Worm (Caenorhabditis elegans): ENCODE measurements around the gene Y41E3.6.

DNA sequence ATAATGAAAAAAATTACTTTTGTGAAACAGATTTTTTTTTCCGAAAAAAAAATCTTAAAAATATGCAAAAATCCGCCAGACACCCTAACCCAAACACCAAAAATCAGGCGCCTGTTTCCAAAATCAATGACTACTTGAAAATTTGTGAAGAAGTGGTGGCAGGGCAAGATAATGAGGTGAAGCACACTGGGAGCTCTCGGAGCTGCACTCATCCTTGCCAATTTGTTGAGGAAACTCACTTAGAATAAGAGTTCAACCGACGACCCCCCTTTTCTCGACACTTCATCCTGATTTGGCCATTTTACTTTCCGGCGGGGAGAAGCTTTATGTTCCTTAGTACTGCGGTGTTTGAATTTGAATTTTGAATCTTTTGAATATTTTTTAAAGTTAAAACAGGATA, 28.4 kb upstream of the Y41E3.6 start:
- TF ChIP-seq klf-2 (GFP tag; conservative IDR thresholded peaks at IDR 0.05) (no peak), cog-1 (tag; optimal IDR thresholded peaks at IDR 0.05) (no peak), ref-1 (GFP tag; conservative IDR thresholded peaks at IDR 0.05) (no peak), flt-1 (GFP tag; IDR thresholded peaks at IDR 0.05) (no peak), tab-1 (GFP tag; IDR thresholded peaks at IDR 0.05) (no peak), T22C8.4 (GFP tag; IDR thresholded peaks at IDR 0.05) (no peak)

Data from whole organism, midembryonic.